Fruit fly (Drosophila melanogaster) whole organism, embryonic: Measurements from ENCODE around the gene Polr1D.
A peak's percentile ranks its signal among the peaks of the same experiment; 100 is the strongest.

ENCODE experiments used
- Adf1 ChIP-seq: fragments of 200-800 bp; sonication (Bioruptor generic); IDR thresholded peaks from 2 replicates; pipeline ENCODE4 v1.3.6; 2022; ENCODE audit warnings: missing biosample characterization, missing genetic modification characterization
- Atf3 ChIP-seq: fragments of 200-800 bp; sonication (Bioruptor generic); optimal IDR thresholded peaks from 3 replicates; lab custom pipeline; 2016; ENCODE audit warnings: missing biosample characterization, missing genetic modification characterization
- CG1233 ChIP-seq: fragments of 200-800 bp; sonication (Bioruptor generic); optimal IDR thresholded peaks from 4 replicates; lab custom pipeline; 2018; ENCODE audit warnings: missing biosample characterization, mild to moderate bottlenecking, missing genetic modification characterization
- CG13424 ChIP-seq: fragments of 200-800 bp; sonication (Bioruptor generic); optimal IDR thresholded peaks from 2 replicates; lab custom pipeline; 2019; ENCODE audit warnings: missing biosample characterization, mild to moderate bottlenecking, missing genetic modification characterization, moderate library complexity
- CG14860 ChIP-seq: fragments of 200-800 bp; sonication (Bioruptor generic); IDR thresholded peaks from 3 replicates; pipeline ENCODE4 v1.3.6; 2022; ENCODE audit warnings: missing biosample characterization, missing genetic modification characterization; ENCODE audit not compliant: partially characterized antibody
- CG1792 ChIP-seq: fragments of 200-800 bp; sonication (Bioruptor generic); optimal IDR thresholded peaks from 2 replicates; lab custom pipeline; 2016; ENCODE audit warnings: missing biosample characterization, missing genetic modification characterization
- CG2129 ChIP-seq: fragments of 200-800 bp; sonication (Bioruptor generic); IDR thresholded peaks from 2 replicates; pipeline ENCODE4 v1.3.6; 2022; ENCODE audit warnings: missing biosample characterization, missing genetic modification characterization; ENCODE audit not compliant: partially characterized antibody
- CG32532 ChIP-seq: fragments of 200-800 bp; sonication (Bioruptor generic); IDR thresholded peaks from 2 replicates; pipeline ENCODE4 v1.3.6; 2022; ENCODE audit warnings: missing biosample characterization, missing genetic modification characterization
- CG3281 ChIP-seq: fragments of 200-800 bp; sonication (Bioruptor generic); optimal IDR thresholded peaks from 3 replicates; lab custom pipeline; 2017; ENCODE audit warnings: missing biosample characterization, mild to moderate bottlenecking, missing genetic modification characterization
- CG3995 ChIP-seq: fragments of 200-800 bp; sonication (Bioruptor generic); optimal IDR thresholded peaks from 3 replicates; lab custom pipeline; 2016; ENCODE audit warnings: missing biosample characterization, missing genetic modification characterization
- CG42726 ChIP-seq: fragments of 200-800 bp; sonication (Bioruptor generic); IDR thresholded peaks from 2 replicates; pipeline ENCODE4 v1.3.6; 2022; ENCODE audit warnings: missing biosample characterization, missing genetic modification characterization; ENCODE audit not compliant: partially characterized antibody
- CG4360 ChIP-seq: fragments of 200-800 bp; sonication (Bioruptor generic); IDR thresholded peaks from 2 replicates; pipeline ENCODE4 v1.3.6; 2022; ENCODE audit warnings: missing biosample characterization, missing genetic modification characterization
- CG4404 ChIP-seq: fragments of 200-800 bp; sonication (Bioruptor generic); IDR thresholded peaks from 2 replicates; pipeline ENCODE4 v1.3.6; 2022; ENCODE audit warnings: missing biosample characterization, missing genetic modification characterization
- CG7786 ChIP-seq: fragments of 200-800 bp; sonication (Bioruptor generic); optimal IDR thresholded peaks from 2 replicates; lab custom pipeline; 2016; ENCODE audit warnings: missing biosample characterization, missing genetic modification characterization
- CG8290 ChIP-seq, 3 experiments: fragments of 200-800 bp; sonication (Bioruptor generic); optimal IDR thresholded peaks; 2 replicates each; lab custom pipeline; 2016 to 2019; ENCODE audit warnings: missing biosample characterization in 3 of 3, missing genetic modification characterization in 3 of 3, mild to moderate bottlenecking in 2 of 3, moderate library complexity in 1 of 3
- CG9727 ChIP-seq: fragments of 200-800 bp; sonication (Bioruptor generic); optimal IDR thresholded peaks from 3 replicates; lab custom pipeline; 2017; ENCODE audit warnings: missing biosample characterization, mild to moderate bottlenecking, missing genetic modification characterization
- CG9817 ChIP-seq: fragments of 200-800 bp; sonication (Bioruptor generic); optimal IDR thresholded peaks from 2 replicates; lab custom pipeline; 2018; ENCODE audit warnings: missing biosample characterization, mild to moderate bottlenecking, missing genetic modification characterization, moderate library complexity
- CHES-1-like ChIP-seq: fragments of 200-800 bp; sonication (Bioruptor generic); optimal IDR thresholded peaks from 2 replicates; lab custom pipeline; 2016; ENCODE audit warnings: missing biosample characterization, missing genetic modification characterization
- Dref ChIP-seq: fragments of 200-800 bp; sonication (Bioruptor generic); IDR thresholded peaks from 2 replicates; pipeline ENCODE4 v1.3.6; 2022; ENCODE audit warnings: missing biosample characterization, missing genetic modification characterization
- Eip74EF ChIP-seq, 2 experiments: fragments of 200-800 bp in 1 of 2; fragments of >200 bp in 1 of 2; sonication (Bioruptor generic) in 1 of 2; optimal IDR thresholded peaks; 2 replicates each; lab custom pipeline; 2017 to 2019; ENCODE audit warnings: missing biosample characterization in 2 of 2, missing genetic modification characterization in 2 of 2, mild to moderate bottlenecking in 1 of 2, moderate library complexity in 1 of 2
- Ets65A ChIP-seq: fragments of 200-800 bp; sonication (Bioruptor generic); peaks from one replicate; lab custom pipeline; 2016; ENCODE audit warnings: missing biosample characterization, missing genetic modification characterization
- Fer2 ChIP-seq: fragments of 200-800 bp; sonication (Bioruptor generic); optimal IDR thresholded peaks from 2 replicates; lab custom pipeline; 2018; ENCODE audit warnings: missing biosample characterization, mild to moderate bottlenecking, missing genetic modification characterization, moderate library complexity
- HLH4C ChIP-seq: fragments of 200-800 bp; sonication (Bioruptor generic); IDR thresholded peaks from 3 replicates; pipeline ENCODE4 v1.3.6; 2022; ENCODE audit warnings: missing biosample characterization, missing genetic modification characterization; ENCODE audit not compliant: partially characterized antibody
- Hr51 ChIP-seq, 2 experiments: fragments of 200-800 bp; sonication (Bioruptor generic); optimal IDR thresholded peaks; 2 replicates in 1 of 2; 3 replicates in 1 of 2; lab custom pipeline; 2016 to 2018; ENCODE audit warnings: missing biosample characterization in 2 of 2, missing genetic modification characterization in 2 of 2, mild to moderate bottlenecking in 1 of 2, moderate library complexity in 1 of 2
- Hsf ChIP-seq: fragments of 200-800 bp; sonication (Bioruptor generic); optimal IDR thresholded peaks from 3 replicates; lab custom pipeline; 2016; ENCODE audit warnings: missing biosample characterization, missing genetic modification characterization
- Trl ChIP-seq, 3 experiments: fragments of >200 bp in 2 of 3; fragments of 200-800 bp in 1 of 3; sonication (Bioruptor generic) in 1 of 3; optimal IDR thresholded peaks; 2 replicates in 1 of 3; 3 replicates in 2 of 3; lab custom pipeline; 2016 to 2017; ENCODE audit warnings: missing biosample characterization in 1 of 3, missing genetic modification characterization in 1 of 3
- br ChIP-seq: fragments of >200 bp; optimal IDR thresholded peaks from 2 replicates; lab custom pipeline; 2017
- bsh ChIP-seq, 2 experiments: fragments of 200-800 bp; sonication (Bioruptor generic); optimal IDR thresholded peaks; 2 replicates each; lab custom pipeline; 2017 to 2018; ENCODE audit warnings: mild to moderate bottlenecking in 2 of 2, missing biosample characterization in 2 of 2, missing genetic modification characterization in 2 of 2, moderate library complexity in 1 of 2
- btn ChIP-seq: fragments of 200-800 bp; sonication (Bioruptor generic); optimal IDR thresholded peaks from 2 replicates; lab custom pipeline; 2016; ENCODE audit warnings: missing biosample characterization, missing genetic modification characterization
- cwo ChIP-seq: fragments of 200-800 bp; sonication (Bioruptor generic); optimal IDR thresholded peaks from 3 replicates; lab custom pipeline; 2017; ENCODE audit warnings: missing biosample characterization, missing genetic modification characterization, mild to moderate bottlenecking, moderate library complexity, missing genetic modification reagents
- esg ChIP-seq: fragments of 200-800 bp; sonication (Bioruptor generic); conservative IDR thresholded peaks from 2 replicates; pipeline ENCODE4 v1.3.6; 2022; ENCODE audit warnings: missing biosample characterization, missing genetic modification characterization
- fd3F ChIP-seq: fragments of 200-800 bp; sonication (Bioruptor generic); optimal IDR thresholded peaks from 2 replicates; lab custom pipeline; 2018; ENCODE audit warnings: missing biosample characterization, mild to moderate bottlenecking, missing genetic modification characterization, moderate library complexity
- ind ChIP-seq: fragments of 200-800 bp; sonication (Bioruptor generic); optimal IDR thresholded peaks from 3 replicates; lab custom pipeline; 2016; ENCODE audit warnings: missing biosample characterization, missing genetic modification characterization
- insv ChIP-seq, 2 experiments: fragments of 200-800 bp; sonication (Bioruptor generic); optimal IDR thresholded peaks; 3 replicates each; lab custom pipeline; 2016 to 2018; ENCODE audit warnings: missing biosample characterization in 2 of 2, missing genetic modification characterization in 2 of 2
- ken ChIP-seq: fragments of 200-800 bp; sonication (Bioruptor generic); IDR thresholded peaks from 3 replicates; pipeline ENCODE4 v1.3.6; 2022; ENCODE audit warnings: missing biosample characterization, missing genetic modification characterization
- onecut ChIP-seq: fragments of 200-800 bp; sonication (Bioruptor generic); IDR thresholded peaks from 2 replicates; pipeline ENCODE4 v1.3.6; 2022; ENCODE audit warnings: missing biosample characterization, missing genetic modification characterization
- prd ChIP-seq, 3 experiments: fragments of >200 bp in 2 of 3; fragments of 200-800 bp in 1 of 3; sonication (Bioruptor generic) in 1 of 3; optimal IDR thresholded peaks in 2 of 3; IDR thresholded peaks in 1 of 3; 2 replicates in 2 of 3; 3 replicates in 1 of 3; pipeline versions ENCODE4 v1.3.6 to Lab custom; 2017 to 2022; ENCODE audit warnings: missing biosample characterization in 1 of 3, missing genetic modification characterization in 1 of 3
- repo ChIP-seq: fragments of 200-800 bp; sonication (Bioruptor generic); optimal IDR thresholded peaks from 2 replicates; lab custom pipeline; 2016; ENCODE audit warnings: missing biosample characterization, missing genetic modification characterization
- scrt ChIP-seq: fragments of 200-800 bp; sonication (Bioruptor generic); optimal IDR thresholded peaks from 2 replicates; lab custom pipeline; 2018; ENCODE audit warnings: missing biosample characterization, mild to moderate bottlenecking, missing genetic modification characterization, moderate library complexity
- sr ChIP-seq: fragments of 200-800 bp; sonication (Bioruptor generic); IDR thresholded peaks from 3 replicates; pipeline ENCODE4 v1.3.6; 2022; ENCODE audit warnings: missing biosample characterization, missing genetic modification characterization
- tgo ChIP-seq: fragments of 200-800 bp; sonication (Bioruptor generic); IDR thresholded peaks from 3 replicates; pipeline ENCODE4 v1.3.6; 2022; ENCODE audit warnings: missing biosample characterization, missing genetic modification characterization
- tio ChIP-seq: fragments of 200-800 bp; sonication (Bioruptor generic); optimal IDR thresholded peaks from 2 replicates; lab custom pipeline; 2017; ENCODE audit warnings: missing biosample characterization, missing genetic modification characterization, inconsistent platforms
- tna ChIP-seq: fragments of 200-800 bp; sonication (Bioruptor generic); IDR thresholded peaks from 2 replicates; pipeline ENCODE4 v1.3.6; 2022; ENCODE audit warnings: missing biosample characterization, missing genetic modification characterization; ENCODE audit not compliant: partially characterized antibody
- twi ChIP-seq: fragments of 200-800 bp; optimal IDR thresholded peaks from 2 replicates; lab custom pipeline; 2019; ENCODE audit warnings: missing biosample characterization, mild to moderate bottlenecking, missing genetic modification characterization, moderate library complexity
- zen ChIP-seq: fragments of 200-800 bp; sonication (Bioruptor generic); optimal IDR thresholded peaks from 3 replicates; lab custom pipeline; 2018; ENCODE audit warnings: missing biosample characterization, mild to moderate bottlenecking, missing genetic modification characterization, moderate library complexity

The Polr1D gene

dm6 chr2L:19156737-19157287 lies 21.8 kb upstream of the Polr1D start (continued):
- TF ChIP-seq CG32532, result peak; percentile 28; the same call in 1 of the 2 replicates
- 0 out of 2 replicates have a peak, but pooled peaks have one; percentile 32 for TF ChIP-seq tna (GFP tag; lab: Robert Waterston, UW)
- no peak for TF ChIP-seq CG8290 (GFP tag; optimal IDR thresholded peaks at IDR 0.05; lab: Kevin White, UChicago)
- TF ChIP-seq CG8290 (tag; optimal IDR thresholded peaks at IDR 0.05; lab: Kevin White, UChicago), result no peak

- TF ChIP-seq Trl (optimal IDR thresholded peaks at IDR 0.05; lab: Kevin White, UChicago) (no peak), Trl (GFP tag; optimal IDR thresholded peaks at IDR 0.05; lab: Kevin White, UChicago) (no peak), fd3F (GFP tag; lab: Kevin White, UChicago) (no peak), CG3281 (no peak), Hr51 (GFP tag; optimal IDR thresholded peaks at IDR 0.05; lab: Kevin White, UChicago) (no peak), CG3995 (no peak), sr (GFP tag; lab: Robert Waterston, UW) (no peak), tio (GFP tag; lab: Kevin White, UChicago) (no peak), CG7786 (GFP tag; lab: Kevin White, UChicago) (no peak), Eip74EF (GFP tag; optimal IDR thresholded peaks at IDR 0.05; lab: Kevin White, UChicago) (no peak), CG42726 (GFP tag; lab: Robert Waterston, UW) (no peak), cwo (no peak), twi (peak; percentile 25), CG1233 (GFP tag; lab: Kevin White, UChicago) (no peak), Hsf (no peak), btn (GFP tag; lab: Kevin White, UChicago) (no peak), zen (tag; lab: Kevin White, UChicago) (peak; percentile 28), Ets65A (peak; percentile 33), Fer2 (tag; lab: Kevin White, UChicago) (no peak), scrt (GFP tag; lab: Kevin White, UChicago) (no peak), Dref (GFP tag; lab: Robert Waterston, UW) (no peak), bsh (GFP tag; optimal IDR thresholded peaks at IDR 0.05; lab: Kevin White, UChicago) (peak in 1 of 2 experiments; percentile 77), Atf3 (GFP tag; lab: Kevin White, UChicago) (no peak), Adf1 (GFP tag; lab: Robert Waterston, UW) (no peak), tgo (GFP tag; lab: Robert Waterston, UW) (no peak), CG9817 (tag; lab: Kevin White, UChicago) (no peak), esg (GFP tag; lab: Robert Waterston, UW) (no peak), CG14860 (no peak), repo (GFP tag; lab: Kevin White, UChicago) (no peak), prd (optimal IDR thresholded peaks at IDR 0.05; lab: Kevin White, UChicago) (no peak), prd (GFP tag; IDR thresholded peaks at IDR 0.05; lab: Robert Waterston, UW) (no peak), CHES-1-like (GFP tag; lab: Kevin White, UChicago) (no peak), CG1792 (GFP tag; lab: Kevin White, UChicago) (no peak), CG2129 (GFP tag; lab: Robert Waterston, UW) (no peak), ind (no peak), br (lab: Kevin White, UChicago) (no peak), CG4360 (GFP tag; lab: Robert Waterston, UW) (0 out of 2 replicates have a peak, but pooled peaks have one; percentile 9), CG13424 (tag; lab: Kevin White, UChicago) (no peak), CG9727 (GFP tag; lab: Kevin White, UChicago) (peak; percentile 32), onecut (GFP tag; lab: Robert Waterston, UW) (peak; percentile 49; the same call in 1 of the 2 replicates), HLH4C (GFP tag; lab: Robert Waterston, UW) (no peak), insv (GFP tag; optimal IDR thresholded peaks at IDR 0.05; lab: Kevin White, UChicago) (no peak), CG4404 (no peak), ken (GFP tag; lab: Robert Waterston, UW) (no peak)
These were observed 21.1 kb upstream of the Polr1D start for dm6 chr2L:19155937-19156736.
